Worm (Caenorhabditis elegans): ENCODE data around the gene R02F2.7.

R02F2.7 gene

DNA sequence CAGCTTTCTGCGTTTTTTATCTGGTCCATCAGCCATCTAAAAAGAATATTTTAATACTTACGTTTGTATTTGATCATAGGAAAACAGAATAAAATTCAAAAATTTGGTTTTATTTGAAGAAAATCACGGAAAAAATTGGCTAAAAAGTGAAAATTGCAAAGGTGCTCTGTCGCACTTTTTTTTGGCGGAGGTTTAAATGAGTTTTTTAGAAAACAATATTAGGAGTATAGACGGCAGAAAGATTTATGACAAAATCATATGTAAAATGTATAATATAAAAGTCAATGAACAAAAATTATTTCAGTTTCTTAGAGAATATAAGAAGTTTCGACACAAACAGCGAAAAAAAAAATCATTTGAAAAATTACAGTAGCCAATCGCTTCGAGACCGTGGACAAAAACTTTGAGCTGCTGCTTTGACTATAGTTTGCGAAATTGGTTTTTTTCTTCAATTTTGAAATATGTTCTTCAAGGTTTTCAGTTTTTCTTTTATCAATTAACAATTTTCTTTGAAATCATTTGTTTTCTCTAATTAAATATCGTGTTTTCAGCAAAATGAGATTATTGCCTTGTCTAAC, at the start of gene R02F2.7, which contains the start of gene R02F2.4:
R02F2.7 (minus strand) TSS at position 36 of the 578 bp plus-strand sequence.
R02F2.4 (plus strand) TSS at position 552 of the 578 bp plus-strand sequence.
- TF ChIP-seq elt-1 (tag; optimal IDR thresholded peaks at IDR 0.05) (no peak), unc-55 (GFP tag; optimal IDR thresholded peaks at IDR 0.05) (peak; percentile 49), C34F6.9 (tag; optimal IDR thresholded peaks at IDR 0.05) (peak; percentile 25), lsy-2 (tag; optimal IDR thresholded peaks at IDR 0.05) (peak in 1 of 2 experiments; percentile 34), ceh-82 (tag; optimal IDR thresholded peaks at IDR 0.05) (no peak), alr-1 (tag; optimal IDR thresholded peaks at IDR 0.05) (no peak), gmeb-1 (tag; optimal IDR thresholded peaks at IDR 0.05) (peak; percentile 87), nhr-11 (tag; optimal IDR thresholded peaks at IDR 0.05) (no peak)

DNA sequence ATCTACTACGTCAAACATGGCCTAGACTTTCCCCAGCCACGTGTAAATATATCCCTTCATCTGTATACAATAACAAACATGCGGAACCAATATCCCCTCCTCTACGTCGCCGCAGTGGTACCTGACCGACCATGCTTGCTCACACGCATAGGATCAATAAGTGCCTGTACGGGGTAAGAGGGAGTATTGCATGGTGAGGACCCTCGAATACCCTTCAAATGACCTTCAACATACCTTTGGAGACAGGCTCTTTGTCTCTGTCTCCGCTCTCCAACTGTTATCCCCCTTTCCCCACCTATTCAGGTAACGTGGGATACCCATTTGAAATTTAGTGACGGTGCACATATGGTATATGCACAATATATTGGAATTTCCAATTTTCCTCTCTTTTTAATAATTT, 42.4 kb upstream of the R02F2.7 start, which contains the start of gene dex-1:
dex-1 (plus strand) TSS at position 132 of the 400 bp plus-strand sequence.
- TF ChIP-seq dmd-4 (tag; optimal IDR thresholded peaks at IDR 0.05) (no peak), sma-9 (GFP tag; optimal IDR thresholded peaks at IDR 0.05) (no peak), sma-9 (tag; optimal IDR thresholded peaks at IDR 0.05) (no peak), egl-27 (tag; optimal IDR thresholded peaks at IDR 0.05) (no peak), lsy-2 (tag; optimal IDR thresholded peaks at IDR 0.05) (no peak), elt-3 (tag; optimal IDR thresholded peaks at IDR 0.05) (no peak), unc-55 (GFP tag; optimal IDR thresholded peaks at IDR 0.05) (no peak), nhr-6 (tag; optimal IDR thresholded peaks at IDR 0.05) (no peak), mab-5 (tag; optimal IDR thresholded peaks at IDR 0.05) (no peak), elt-1 (tag; optimal IDR thresholded peaks at IDR 0.05) (no peak)

DNA sequence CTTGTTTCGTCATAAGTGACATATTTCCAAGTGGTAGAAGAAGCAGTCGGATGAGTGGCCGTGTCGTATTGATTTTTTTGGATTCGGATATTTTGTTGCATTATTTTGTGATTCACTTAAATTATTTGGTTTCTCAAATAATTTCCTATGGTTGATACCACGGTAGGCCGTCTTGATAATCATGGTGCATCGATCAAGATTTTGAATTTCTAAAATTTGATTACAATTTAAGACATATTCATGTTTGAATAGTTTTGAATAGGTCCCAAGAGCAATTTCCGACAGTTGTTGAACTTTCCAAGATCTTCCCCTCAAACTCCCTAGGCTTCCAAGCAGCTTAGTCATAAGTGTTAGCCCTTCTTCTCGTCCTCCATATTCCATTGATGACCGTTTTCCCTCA, 38.4 kb upstream of the R02F2.7 start, which contains the start of gene D1044.4:
D1044.4 (minus strand) TSS at position 101 of the 400 bp plus-strand sequence.
- TF ChIP-seq nhr-10 (tag; optimal IDR thresholded peaks at IDR 0.05) (no peak), lin-11 (tag; optimal IDR thresholded peaks at IDR 0.05) (no peak), elt-3 (tag; optimal IDR thresholded peaks at IDR 0.05) (no peak), Y55F3AM.14 (GFP tag; optimal IDR thresholded peaks at IDR 0.05) (no peak), ceh-82 (tag; optimal IDR thresholded peaks at IDR 0.05) (no peak), nhr-21 (tag; optimal IDR thresholded peaks at IDR 0.05) (no peak), ZK546.5 (tag; optimal IDR thresholded peaks at IDR 0.05) (no peak), nhr-77 (tag; optimal IDR thresholded peaks at IDR 0.05) (no peak)

DNA sequence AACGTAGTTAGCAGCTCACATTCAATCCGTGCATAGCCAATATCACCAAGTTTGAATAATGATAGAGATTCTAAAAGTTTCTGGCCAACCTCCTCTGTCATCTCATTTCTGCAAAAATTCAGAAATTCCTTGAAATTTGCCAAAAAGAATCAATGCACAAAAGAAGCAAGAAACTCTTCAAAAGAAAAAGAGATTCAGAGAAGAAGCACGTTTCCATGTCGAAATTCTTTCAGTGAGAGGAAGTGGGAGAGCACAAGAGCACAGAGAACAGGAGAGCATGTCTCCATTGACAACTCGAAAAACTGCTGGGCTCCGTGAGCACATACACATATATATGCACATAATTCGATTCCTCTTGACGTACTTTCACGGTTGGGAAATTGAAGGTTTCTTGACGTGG, 33.9 kb upstream of the R02F2.7 start, which contains the start of gene nekl-4:
nekl-4 (minus strand) TSS at position 101 of the 400 bp plus-strand sequence.
- no peak for TF ChIP-seq mab-5 (tag; optimal IDR thresholded peaks at IDR 0.05)
- no peak for TF ChIP-seq blmp-1 (tag; optimal IDR thresholded peaks at IDR 0.05; ENCODE audit: insufficient read depth)
- no peak for TF ChIP-seq ZK546.5 (tag; optimal IDR thresholded peaks at IDR 0.05)
- TF ChIP-seq nhr-11 (tag; optimal IDR thresholded peaks at IDR 0.05): no peak
- TF ChIP-seq unc-62 (GFP tag; optimal IDR thresholded peaks at IDR 0.05): no peak
- TF ChIP-seq lin-11 (tag; optimal IDR thresholded peaks at IDR 0.05): no peak
- TF ChIP-seq gmeb-1 (tag; optimal IDR thresholded peaks at IDR 0.05): no peak
- no peak for TF ChIP-seq fos-1 (tag; optimal IDR thresholded peaks at IDR 0.05)
- no peak for TF ChIP-seq alr-1 (tag; optimal IDR thresholded peaks at IDR 0.05)
- TF ChIP-seq ztf-4 (tag; optimal IDR thresholded peaks at IDR 0.05): no peak
- TF ChIP-seq skn-1 (tag; optimal IDR thresholded peaks at IDR 0.05): no peak

DNA sequence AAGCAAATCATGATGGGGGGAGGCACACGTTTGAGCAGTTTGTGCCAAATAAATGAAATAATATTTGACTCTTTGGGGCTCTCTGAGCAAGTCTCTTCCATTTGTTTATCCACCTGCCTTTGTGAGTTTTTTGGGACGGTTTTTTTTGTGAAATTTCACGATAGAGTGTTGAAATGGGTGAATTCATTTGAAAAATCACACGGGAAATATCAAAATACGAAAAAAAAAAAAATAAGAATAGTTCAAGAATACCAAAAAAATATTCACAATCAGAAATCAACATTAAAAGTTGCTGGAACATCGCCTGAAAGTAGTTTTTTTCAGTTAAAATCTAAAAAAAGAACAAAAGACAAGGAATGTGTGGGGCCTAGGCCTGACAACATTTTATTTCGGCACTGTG, 28.9 kb upstream of the R02F2.7 start, which contains the start of gene pqn-25:
pqn-25 (minus strand) TSS at position 101 of the 400 bp plus-strand sequence.
- TF ChIP-seq nhr-23 (tag; optimal IDR thresholded peaks at IDR 0.05) (no peak), unc-39 (tag; optimal IDR thresholded peaks at IDR 0.05) (no peak), gmeb-1 (tag; optimal IDR thresholded peaks at IDR 0.05) (no peak), lin-11 (tag; optimal IDR thresholded peaks at IDR 0.05) (no peak), ztf-4 (tag; optimal IDR thresholded peaks at IDR 0.05) (no peak), mdl-1 (tag; optimal IDR thresholded peaks at IDR 0.05) (no peak), sma-3 (GFP tag; optimal IDR thresholded peaks at IDR 0.05) (no peak), nhr-129 (tag; optimal IDR thresholded peaks at IDR 0.05) (no peak), sma-9 (GFP tag; optimal IDR thresholded peaks at IDR 0.05) (no peak), sma-9 (tag; optimal IDR thresholded peaks at IDR 0.05) (no peak), ceh-16 (tag; optimal IDR thresholded peaks at IDR 0.05) (no peak), egl-27 (tag; optimal IDR thresholded peaks at IDR 0.05) (no peak), Y55F3AM.14 (GFP tag; optimal IDR thresholded peaks at IDR 0.05) (no peak), lin-39 (tag; optimal IDR thresholded peaks at IDR 0.05) (no peak), blmp-1 (tag; optimal IDR thresholded peaks at IDR 0.05; ENCODE audit: insufficient read depth) (no peak), crh-2 (tag; optimal IDR thresholded peaks at IDR 0.05) (no peak)

Measured in whole organism, L2 larva.